Fruit fly (Drosophila melanogaster): Measurements from ENCODE around the gene Ogg1.

Gene Ogg1

dm6 chrX:8714064-8715046, 24.2 kb downstream of the Ogg1 start, which contains the start of the genes CG2004 and CG1785 (continued):
- TF ChIP-seq pros (GFP tag; optimal IDR thresholded peaks at IDR 0.05) (no peak), hb (GFP tag; IDR thresholded peaks at IDR 0.05; ENCODE audit: partially characterized antibody) (peak; percentile 62; the same call in 1 of the 3 replicates), rib (GFP tag; IDR thresholded peaks at IDR 0.05) (peak; percentile 89), CTCF (GFP tag; optimal IDR thresholded peaks at IDR 0.05) (no peak), sqz (GFP tag; optimal IDR thresholded peaks at IDR 0.05) (peak; percentile 40), Antp (GFP tag; optimal IDR thresholded peaks at IDR 0.05) (peak; percentile 79), dimm (GFP tag; IDR thresholded peaks at IDR 0.05) (peak; percentile 27; the same call in 1 of the 2 replicates), CG3163 (GFP tag; optimal IDR thresholded peaks at IDR 0.05) (peak; percentile 58), CG31388 (GFP tag; optimal IDR thresholded peaks at IDR 0.05) (peak; percentile 57), wor (GFP tag; IDR thresholded peaks at IDR 0.05) (peak; percentile 85), CG2712 (tag; optimal IDR thresholded peaks at IDR 0.05) (peak; percentile 93), CG6175 (GFP tag; IDR thresholded peaks at IDR 0.05) (peak; percentile 82), HHEX (GFP tag; optimal IDR thresholded peaks at IDR 0.05) (peak; percentile 85), Ssrp (tag; optimal IDR thresholded peaks at IDR 0.05) (peak; percentile 90), so (GFP tag; IDR thresholded peaks at IDR 0.05) (peak; percentile 85; the same call in 2 of the 3 replicates), CG3407 (GFP tag; optimal IDR thresholded peaks at IDR 0.05) (peak; percentile 79), CG11398 (GFP tag; optimal IDR thresholded peaks at IDR 0.05) (peak; percentile 63), Dad (GFP tag; optimal IDR thresholded peaks at IDR 0.05) (peak; percentile 56), grau (tag; optimal IDR thresholded peaks at IDR 0.05) (peak; percentile 89), lab (GFP tag; optimal IDR thresholded peaks at IDR 0.05) (peak; percentile 93), H15 (GFP tag; IDR thresholded peaks at IDR 0.05) (peak; percentile 93), tin (GFP tag; optimal IDR thresholded peaks at IDR 0.05) (peak; percentile 92), Scr (GFP tag; IDR thresholded peaks at IDR 0.05; ENCODE audit: partially characterized antibody) (peak; percentile 80), nerfin-2 (GFP tag; IDR thresholded peaks at IDR 0.05; ENCODE audit: partially characterized antibody) (peak; percentile 57), pzg (GFP tag; optimal IDR thresholded peaks at IDR 0.05) (peak; percentile 65), slou (GFP tag; optimal IDR thresholded peaks at IDR 0.05) (peak; percentile 45), CG6254 (GFP tag; optimal IDR thresholded peaks at IDR 0.05) (peak; percentile 72), ttk (GFP tag; IDR thresholded peaks at IDR 0.05) (peak; percentile 92), CG13624 (GFP tag; optimal IDR thresholded peaks at IDR 0.05) (peak; percentile 62), pan (optimal IDR thresholded peaks at IDR 0.05) (no peak), pan (GFP tag; optimal IDR thresholded peaks at IDR 0.05 in 1 of 2, IDR thresholded peaks at IDR 0.05 in 1 of 2) (peak in 1 of 2 experiments; percentile 91), dpn (GFP tag; optimal IDR thresholded peaks at IDR 0.05) (peak; percentile 90 to 93), CG7963 (GFP tag; IDR thresholded peaks at IDR 0.05; ENCODE audit: partially characterized antibody) (no peak), CG11695 (GFP tag; IDR thresholded peaks at IDR 0.05) (peak; percentile 83), en (GFP tag; optimal IDR thresholded peaks at IDR 0.05) (peak; percentile 13), fd102C (GFP tag; optimal IDR thresholded peaks at IDR 0.05) (peak; percentile 68), Neu2 (GFP tag; optimal IDR thresholded peaks at IDR 0.05; ENCODE audit: borderline replicate concordance) (no peak), D19B (GFP tag; optimal IDR thresholded peaks at IDR 0.05) (peak; percentile 68), scrt (GFP tag; optimal IDR thresholded peaks at IDR 0.05) (peak; percentile 82), psq (GFP tag; optimal IDR thresholded peaks at IDR 0.05) (peak; percentile 77), CG2678 (tag; optimal IDR thresholded peaks at IDR 0.05) (peak; percentile 89), CG13424 (tag; optimal IDR thresholded peaks at IDR 0.05) (peak; percentile 91), Hmr (GFP tag; optimal IDR thresholded peaks at IDR 0.05) (peak; percentile 92), CG32767 (GFP tag; IDR thresholded peaks at IDR 0.05) (peak; percentile 82), shn (GFP tag; optimal IDR thresholded peaks at IDR 0.05) (peak; percentile 81), CG13123 (GFP tag; optimal IDR thresholded peaks at IDR 0.05) (peak; percentile 85), fu2 (GFP tag; optimal IDR thresholded peaks at IDR 0.05) (peak; percentile 77), CG17359 (tag; optimal IDR thresholded peaks at IDR 0.05) (peak; percentile 87), br (optimal IDR thresholded peaks at IDR 0.05) (no peak)
